Worm (Caenorhabditis elegans) whole organism, L2 larva: ENCODE measurements around the gene sng-1.
"Not testable (repeated sequence)": the region's sequence is repeated elsewhere in the genome, so short reads cannot be mapped to it uniquely, and the experiment has no call there.

Experiments
- Y55F3AM.14 ChIP-seq: fragments of 200-800 bp; sonication (Bioruptor generic); optimal IDR thresholded peaks from 2 replicates; lab custom pipeline; 2018; ENCODE audit warnings: mild to moderate bottlenecking, missing genetic modification characterization, missing compliant biosample characterization
- ZK546.5 ChIP-seq: sonication (generic microtip); optimal IDR thresholded peaks from 2 replicates; lab custom pipeline; 2017; ENCODE audit warnings: missing biosample characterization, missing genetic modification characterization
- alr-1 ChIP-seq: fragments of 150-350 bp; optimal IDR thresholded peaks from 2 replicates; lab custom pipeline; 2014; ENCODE audit warnings: missing biosample characterization, missing genetic modification characterization
- aly-2 ChIP-seq: fragments of 150-350 bp; optimal IDR thresholded peaks from 2 replicates; lab custom pipeline; 2014; ENCODE audit warnings: missing biosample characterization, missing genetic modification characterization
- blmp-1 ChIP-seq: sonication (generic microtip); optimal IDR thresholded peaks from 2 replicates; lab custom pipeline; 2017; ENCODE audit warnings: missing genetic modification characterization, mild to moderate bottlenecking, missing compliant biosample characterization, antibody characterized with exemption, moderate library complexity; ENCODE audit not compliant: insufficient read depth
- ceh-16 ChIP-seq: fragments of 150-350 bp; optimal IDR thresholded peaks from 2 replicates; lab custom pipeline; 2014; ENCODE audit warnings: missing biosample characterization, missing genetic modification characterization
- ceh-82 ChIP-seq: fragments of 150-350 bp; optimal IDR thresholded peaks from 2 replicates; lab custom pipeline; 2014; ENCODE audit warnings: missing biosample characterization, missing genetic modification characterization
- crh-2 ChIP-seq: sonication (generic microtip); optimal IDR thresholded peaks from 2 replicates; lab custom pipeline; 2017; ENCODE audit warnings: missing biosample characterization, missing genetic modification characterization
- dmd-4 ChIP-seq: sonication (generic microtip); optimal IDR thresholded peaks from 2 replicates; lab custom pipeline; 2017; ENCODE audit warnings: missing biosample characterization, missing genetic modification characterization
- egl-27 ChIP-seq: sonication (generic microtip); optimal IDR thresholded peaks from 3 replicates; lab custom pipeline; 2017; ENCODE audit warnings: missing biosample characterization, missing genetic modification reagents, missing genetic modification characterization
- elt-1 ChIP-seq: fragments of 150-350 bp; optimal IDR thresholded peaks from 2 replicates; lab custom pipeline; 2014; ENCODE audit warnings: missing biosample characterization, missing genetic modification characterization
- fos-1 ChIP-seq: fragments of 150-350 bp; optimal IDR thresholded peaks from 2 replicates; lab custom pipeline; 2014; ENCODE audit warnings: missing biosample characterization, missing genetic modification characterization
- gmeb-1 ChIP-seq: fragments of 150-350 bp; optimal IDR thresholded peaks from 2 replicates; lab custom pipeline; 2014; ENCODE audit warnings: missing biosample characterization, missing genetic modification characterization
- lin-11 ChIP-seq: fragments of 150-350 bp; sonication (generic microtip); optimal IDR thresholded peaks from 2 replicates; lab custom pipeline; 2014; ENCODE audit warnings: missing biosample characterization, missing genetic modification characterization, inconsistent platforms, mixed read lengths
- lin-13 ChIP-seq: fragments of 150-350 bp; optimal IDR thresholded peaks from 2 replicates; lab custom pipeline; 2014; ENCODE audit warnings: missing biosample characterization, missing genetic modification reagents, missing genetic modification characterization
- lsy-2 ChIP-seq, 2 experiments: fragments of 150-350 bp in 1 of 2; sonication (generic microtip) in 1 of 2; optimal IDR thresholded peaks; 2 replicates each; lab custom pipeline; 2014 to 2017; ENCODE audit warnings: missing biosample characterization in 2 of 2, missing genetic modification characterization in 2 of 2
- mab-5 ChIP-seq: fragments of 150-350 bp; optimal IDR thresholded peaks from 2 replicates; lab custom pipeline; 2014; ENCODE audit warnings: missing biosample characterization, missing genetic modification characterization
- mbf-1 ChIP-seq: sonication (generic microtip); optimal IDR thresholded peaks from 2 replicates; lab custom pipeline; 2017; ENCODE audit warnings: missing biosample characterization, missing genetic modification characterization
- mdl-1 ChIP-seq, 2 experiments: fragments of 150-350 bp in 1 of 2; sonication (generic microtip) in 1 of 2; optimal IDR thresholded peaks; 2 replicates each; lab custom pipeline; 2017; ENCODE audit warnings: missing biosample characterization in 2 of 2, missing genetic modification characterization in 2 of 2
- nhr-11 ChIP-seq: fragments of 150-350 bp; optimal IDR thresholded peaks from 2 replicates; lab custom pipeline; 2014; ENCODE audit warnings: missing biosample characterization, missing genetic modification characterization
- nhr-21 ChIP-seq: fragments of 150-350 bp; optimal IDR thresholded peaks from 2 replicates; lab custom pipeline; 2014; ENCODE audit warnings: missing biosample characterization, missing genetic modification characterization
- nhr-23 ChIP-seq: fragments of 150-350 bp; optimal IDR thresholded peaks from 2 replicates; lab custom pipeline; 2014; ENCODE audit warnings: missing biosample characterization, missing genetic modification reagents, missing genetic modification characterization
- nhr-237 ChIP-seq: fragments of 150-350 bp; optimal IDR thresholded peaks from 2 replicates; lab custom pipeline; 2014; ENCODE audit warnings: missing biosample characterization, missing genetic modification characterization
- nhr-25 ChIP-seq: fragments of 150-350 bp; sonication (generic microtip); optimal IDR thresholded peaks from 3 replicates; lab custom pipeline; 2014; ENCODE audit warnings: missing biosample characterization, missing genetic modification characterization
- nhr-77 ChIP-seq: fragments of 150-350 bp; optimal IDR thresholded peaks from 2 replicates; lab custom pipeline; 2014; ENCODE audit warnings: missing biosample characterization, missing genetic modification characterization
- peb-1 ChIP-seq: fragments of 150-350 bp; optimal IDR thresholded peaks from 2 replicates; lab custom pipeline; 2014; ENCODE audit warnings: missing biosample characterization, missing genetic modification characterization
- sem-4 ChIP-seq: fragments of 150-350 bp; optimal IDR thresholded peaks from 2 replicates; lab custom pipeline; 2014; ENCODE audit warnings: missing biosample characterization, missing genetic modification reagents, missing genetic modification characterization
- skn-1 ChIP-seq: sonication (generic microtip); optimal IDR thresholded peaks from 2 replicates; lab custom pipeline; 2017; ENCODE audit warnings: missing biosample characterization, missing genetic modification characterization
- sma-3 ChIP-seq: sonication (generic microtip); optimal IDR thresholded peaks from 2 replicates; lab custom pipeline; 2016; ENCODE audit warnings: missing genetic modification reagents, missing genetic modification characterization, missing compliant biosample characterization
- sma-9 ChIP-seq, 2 experiments: fragments of 150-350 bp in 1 of 2; sonication (generic microtip) in 1 of 2; optimal IDR thresholded peaks; 2 replicates each; lab custom pipeline; 2014 to 2016; ENCODE audit warnings: missing genetic modification characterization in 2 of 2, mild to moderate bottlenecking in 1 of 2, missing biosample characterization in 1 of 2, missing compliant biosample characterization in 1 of 2, missing genetic modification reagents in 1 of 2, moderate library complexity in 1 of 2
- snpc-4 ChIP-seq: fragments of 150-350 bp; optimal IDR thresholded peaks from 2 replicates; lab custom pipeline; 2014; ENCODE audit warnings: missing biosample characterization, missing genetic modification characterization
- unc-39 ChIP-seq: fragments of 150-350 bp; optimal IDR thresholded peaks from 2 replicates; lab custom pipeline; 2014; ENCODE audit warnings: missing biosample characterization, missing genetic modification characterization
- unc-55 ChIP-seq: fragments of 150-350 bp; sonication (generic microtip); optimal IDR thresholded peaks from 3 replicates; lab custom pipeline; 2014; ENCODE audit warnings: missing biosample characterization, missing genetic modification reagents, missing genetic modification characterization
- unc-62 ChIP-seq: fragments of 150-350 bp; optimal IDR thresholded peaks from 2 replicates; lab custom pipeline; 2014; ENCODE audit warnings: missing biosample characterization, missing genetic modification reagents, missing genetic modification characterization
- ztf-1 ChIP-seq: fragments of 200-800 bp; sonication (Bioruptor generic); conservative IDR thresholded peaks from 2 replicates; pipeline ENCODE4 v1.3.6; 2022; ENCODE audit warnings: missing genetic modification characterization, missing compliant biosample characterization
- ztf-11 ChIP-seq: sonication (generic microtip); optimal IDR thresholded peaks from 2 replicates; lab custom pipeline; 2017; ENCODE audit warnings: missing biosample characterization, missing genetic modification characterization

Gene sng-1

DNA sequence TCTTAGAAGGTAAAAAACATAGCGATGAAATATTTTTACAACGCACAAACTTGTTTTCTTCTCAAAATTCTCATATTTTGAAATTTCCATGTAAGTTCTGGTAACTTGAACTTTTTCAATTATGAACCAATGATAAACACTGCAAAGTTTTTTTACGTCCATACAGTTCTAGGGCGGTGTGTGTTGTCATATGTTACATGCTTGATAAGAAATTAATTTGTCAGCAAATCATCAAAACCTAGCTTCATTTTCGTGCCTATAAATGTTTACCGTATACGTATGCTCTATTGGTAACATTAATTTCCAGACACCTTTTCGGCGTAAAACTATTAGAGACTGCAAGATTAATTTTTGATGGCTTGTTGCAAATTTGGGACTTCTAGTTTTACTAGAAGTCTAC, 15.8 kb downstream of the sng-1 start:
- no peak for TF ChIP-seq lsy-2 (tag; optimal IDR thresholded peaks at IDR 0.05; lab: Kevin White, UChicago)
- TF ChIP-seq blmp-1 (tag; lab: Kevin White, UChicago), result no peak
- no peak for TF ChIP-seq nhr-77 (tag; lab: Kevin White, UChicago)
- TF ChIP-seq dmd-4 (tag; lab: Kevin White, UChicago), result no peak
- no peak for TF ChIP-seq ceh-82 (tag; lab: Kevin White, UChicago)
- no peak for TF ChIP-seq snpc-4 (tag; lab: Kevin White, UChicago)
- TF ChIP-seq fos-1 (tag; lab: Kevin White, UChicago), result peak; percentile 39
- no peak for TF ChIP-seq peb-1 (tag; lab: Kevin White, UChicago)
- TF ChIP-seq crh-2 (tag; lab: Kevin White, UChicago), result peak; percentile 5
- TF ChIP-seq mdl-1 (tag; optimal IDR thresholded peaks at IDR 0.05; lab: Kevin White, UChicago), result no peak
- TF ChIP-seq mab-5 (tag; lab: Kevin White, UChicago), result no peak
- TF ChIP-seq unc-55 (GFP tag; lab: Kevin White, UChicago), result no peak
- TF ChIP-seq nhr-237 (tag; lab: Kevin White, UChicago), result no peak
- TF ChIP-seq Y55F3AM.14 (GFP tag; lab: Kevin White, UChicago), result no peak
- no peak for TF ChIP-seq lin-11
- TF ChIP-seq skn-1 (tag; lab: Kevin White, UChicago), result peak; percentile 76
- TF ChIP-seq ZK546.5, result no peak

DNA sequence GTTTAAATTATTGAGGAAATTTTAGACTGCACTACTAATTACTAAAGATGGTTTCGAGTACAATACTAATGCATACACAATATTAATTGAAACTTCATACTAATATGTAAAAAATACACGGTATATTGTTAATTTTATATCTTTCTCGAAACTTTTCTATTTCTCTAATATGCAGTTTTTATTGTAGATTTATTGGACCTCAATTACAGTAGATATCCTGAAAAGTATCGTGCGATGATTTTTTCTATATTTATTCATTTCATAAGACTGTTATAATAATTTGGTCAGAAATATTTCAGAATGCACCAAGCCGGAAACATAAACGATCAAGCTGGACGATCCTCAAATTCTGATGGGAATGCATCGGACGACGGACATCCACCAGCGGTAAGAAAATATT, 16.3 kb downstream of the sng-1 start, which contains the start of gene C07D8.5:
TSS of gene C07D8.5 (plus strand) at position 301 of the 400 bp plus-strand sequence.
- TF ChIP-seq lin-13 (no peak), aly-2 (tag; lab: Kevin White, UChicago) (no peak)

ce11 chrX:7365267-7365666, 37.9 kb downstream of the sng-1 start, which contains the start of gene C56G3.2:
Gene C56G3.2 (plus strand): TSS chrX:7365567.
- not testable (repeated sequence) for TF ChIP-seq lin-13; ztf-11 (tag; lab: Kevin White, UChicago); snpc-4 (tag; lab: Kevin White, UChicago)

DNA sequence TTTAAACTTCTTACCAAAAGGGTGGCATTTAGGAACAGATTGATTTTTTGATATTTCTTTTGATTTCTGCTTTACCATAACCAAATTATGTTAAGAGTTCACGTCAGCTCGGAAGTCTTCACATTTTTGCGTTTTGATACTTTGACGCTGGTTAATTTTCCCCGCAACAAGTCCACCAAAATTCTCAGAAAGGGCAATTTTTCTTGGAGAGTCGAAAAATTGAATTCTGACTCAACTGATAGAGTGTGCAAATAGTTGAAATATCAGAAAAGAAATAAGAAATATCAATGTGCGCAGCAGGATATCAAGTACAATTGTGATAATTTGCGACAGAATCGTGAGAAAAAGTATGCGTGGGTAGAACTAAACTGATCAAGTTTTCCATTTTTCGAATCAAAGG, 42.4 kb downstream of the sng-1 start:
- TF ChIP-seq ZK546.5 (no peak), lin-13 (no peak), gmeb-1 (tag; lab: Kevin White, UChicago) (no peak), ceh-16 (no peak), crh-2 (tag; lab: Kevin White, UChicago) (no peak), unc-55 (GFP tag; lab: Kevin White, UChicago) (no peak), elt-1 (tag; lab: Kevin White, UChicago) (no peak), unc-39 (tag; lab: Kevin White, UChicago) (no peak), skn-1 (tag; lab: Kevin White, UChicago) (no peak), sem-4 (tag; lab: Kevin White, UChicago) (no peak)

ce11 chrX:7371945-7372344, 44.5 kb downstream of the sng-1 start:
- TF ChIP-seq gmeb-1 (tag; lab: Kevin White, UChicago) (no peak), crh-2 (tag; lab: Kevin White, UChicago) (no peak), nhr-11 (tag; lab: Kevin White, UChicago) (no peak), unc-39 (tag; lab: Kevin White, UChicago) (no peak), unc-62 (GFP tag; lab: Kevin White, UChicago) (no peak)

- TF ChIP-seq skn-1 (tag; lab: Kevin White, UChicago) (no peak), mbf-1 (tag; lab: Kevin White, UChicago) (no peak), fos-1 (tag; lab: Kevin White, UChicago) (no peak)
- TF ChIP-seq, all 48 proteins: peak for 0
These were observed 49.5 kb downstream of the sng-1 start, which contains the start of gene npr-8 for ce11 chrX:7376941-7377340. Gene npr-8 (plus strand): TSS chrX:7377302.

ce11 chrX:7378608-7379007, 51.2 kb downstream of the sng-1 start:
- TF ChIP-seq blmp-1 (tag; lab: Kevin White, UChicago) (no peak), sma-3 (no peak), nhr-21 (no peak), alr-1 (tag; lab: Kevin White, UChicago) (no peak), egl-27 (no peak), nhr-25 (tag; lab: Kevin White, UChicago) (no peak), snpc-4 (tag; lab: Kevin White, UChicago) (no peak), nhr-23 (no peak), aly-2 (tag; lab: Kevin White, UChicago) (no peak), ztf-1 (no peak), sma-9 (GFP tag; optimal IDR thresholded peaks at IDR 0.05; lab: Kevin White, UChicago) (no peak), sma-9 (tag; optimal IDR thresholded peaks at IDR 0.05; lab: Kevin White, UChicago) (no peak), mab-5 (tag; lab: Kevin White, UChicago) (no peak)
